Fruit fly (Drosophila melanogaster): ENCODE results near the gene Trp1.
A peak's percentile ranks its signal among the peaks of the same experiment; 100 is the strongest.

The Trp1 gene

DNA sequence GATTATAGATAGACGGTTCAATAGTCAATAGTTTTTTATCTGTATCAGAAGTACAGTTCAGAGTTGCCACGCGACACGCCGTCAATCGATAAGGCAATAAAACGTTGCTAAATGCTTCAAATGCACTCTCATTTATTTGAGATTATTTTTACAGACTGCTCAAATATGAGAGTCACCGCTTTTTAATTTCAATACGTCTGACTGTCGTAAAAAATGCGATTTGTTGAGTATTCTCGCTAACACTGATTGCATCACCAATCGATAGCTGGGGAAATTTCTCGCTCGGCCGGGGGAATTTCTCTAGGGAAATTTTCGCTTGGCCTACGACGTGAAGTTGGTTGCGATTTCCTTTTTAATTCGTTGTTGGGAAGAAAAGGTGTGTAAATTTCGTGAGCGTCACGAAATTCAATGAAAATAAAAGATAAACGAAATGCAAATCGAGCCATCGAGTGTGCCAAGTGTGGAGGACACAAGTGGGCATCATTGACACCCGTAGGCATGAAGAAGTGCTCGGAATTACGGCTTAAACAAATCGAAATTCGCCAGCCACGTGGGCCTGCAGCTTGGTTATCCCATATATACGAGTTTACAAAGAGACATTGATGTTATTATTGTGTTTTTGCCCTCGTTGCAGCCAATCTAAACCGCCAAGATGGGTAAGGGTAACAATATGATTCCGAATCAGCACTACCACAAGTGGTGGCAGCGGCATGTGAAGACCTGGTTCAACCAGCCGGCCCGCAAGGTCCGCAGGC lies 42.0 kb upstream of the Trp1 start, which contains the start of the genes Dref and RpL13 (continued):
- peak; percentile 69 for TF ChIP-seq Ptx1 (GFP tag; IDR thresholded peaks at IDR 0.05)
- TF ChIP-seq CG7928 (GFP tag; optimal IDR thresholded peaks at IDR 0.05): peak; percentile 74
- 0 out of 2 replicates have a peak, but pooled peaks have one; percentile 19 for TF ChIP-seq sisA (GFP tag; IDR thresholded peaks at IDR 0.05)
- peak; percentile 74 for TF ChIP-seq Nf-YB (GFP tag; optimal IDR thresholded peaks at IDR 0.05)
- TF ChIP-seq mld (GFP tag; IDR thresholded peaks at IDR 0.05; ENCODE audit: partially characterized antibody): no peak
- TF ChIP-seq Hr3 (GFP tag; optimal IDR thresholded peaks at IDR 0.05): peak; percentile 55
- TF ChIP-seq CG2875 (GFP tag; optimal IDR thresholded peaks at IDR 0.05): peak; percentile 91
- no peak for TF ChIP-seq cad (GFP tag; optimal IDR thresholded peaks at IDR 0.05)
- peak; percentile 59 for TF ChIP-seq CG16779 (GFP tag; IDR thresholded peaks at IDR 0.05)
- TF ChIP-seq Atf6 (GFP tag; IDR thresholded peaks at IDR 0.05): peak; percentile 84
- TF ChIP-seq CG34422 (GFP tag; IDR thresholded peaks at IDR 0.05): peak; percentile 77; the same call in 2 of the 3 replicates
- peak; percentile 91 for TF ChIP-seq gro (GFP tag; optimal IDR thresholded peaks at IDR 0.05)
- TF ChIP-seq cwo (GFP tag; optimal IDR thresholded peaks at IDR 0.05): peak; percentile 81
- peak; percentile 68 for TF ChIP-seq CG18764 (GFP tag; optimal IDR thresholded peaks at IDR 0.05)
- TF ChIP-seq Opbp (GFP tag; IDR thresholded peaks at IDR 0.05; ENCODE audit: partially characterized antibody): peak; percentile 99
- peak; percentile 75 for TF ChIP-seq ara (GFP tag; IDR thresholded peaks at IDR 0.05)
- TF ChIP-seq Bteb2 (GFP tag; optimal IDR thresholded peaks at IDR 0.05): peak; percentile 81
- peak; percentile 43 for TF ChIP-seq CG14441 (GFP tag; IDR thresholded peaks at IDR 0.05)
- peak; percentile 68 for TF ChIP-seq CG31224 (GFP tag; IDR thresholded peaks at IDR 0.05)
- peak; percentile 79 for TF ChIP-seq CG6175 (GFP tag; IDR thresholded peaks at IDR 0.05)
- TF ChIP-seq Xrp1 (GFP tag; IDR thresholded peaks at IDR 0.05): peak; percentile 58; the same call in 1 of the 2 replicates
- peak; percentile 67 for TF ChIP-seq pum (GFP tag; optimal IDR thresholded peaks at IDR 0.05)
- peak; percentile 92 for TF ChIP-seq CG18619 (GFP tag; optimal IDR thresholded peaks at IDR 0.05)
- TF ChIP-seq Bgb (GFP tag; IDR thresholded peaks at IDR 0.05; ENCODE audit: partially characterized antibody): peak; percentile 78
- TF ChIP-seq Dref (GFP tag; IDR thresholded peaks at IDR 0.05): peak; percentile 81
- TF ChIP-seq Dad (GFP tag; optimal IDR thresholded peaks at IDR 0.05): peak; percentile 85
- TF ChIP-seq dysf (GFP tag; IDR thresholded peaks at IDR 0.05): peak; percentile 73; the same call in 2 of the 3 replicates
- TF ChIP-seq CG11085 (GFP tag; IDR thresholded peaks at IDR 0.05): peak; percentile 49; the same call in 1 of the 2 replicates
- peak; percentile 71 for TF ChIP-seq dati (GFP tag; IDR thresholded peaks at IDR 0.05)
- peak; percentile 39; the same call in 2 of the 3 replicates for TF ChIP-seq B-H1 (GFP tag; IDR thresholded peaks at IDR 0.05)
- peak; percentile 94 for TF ChIP-seq BtbVII (GFP tag; optimal IDR thresholded peaks at IDR 0.05)
- TF ChIP-seq CG1024 (GFP tag; IDR thresholded peaks at IDR 0.05): peak; percentile 69
- TF ChIP-seq CG5180 (GFP tag; optimal IDR thresholded peaks at IDR 0.05): peak; percentile 83
- peak; percentile 65 for TF ChIP-seq sima (GFP tag; optimal IDR thresholded peaks at IDR 0.05)
- TF ChIP-seq CG9932 (GFP tag; IDR thresholded peaks at IDR 0.05): peak; percentile 73
- peak; percentile 74 for TF ChIP-seq Spps (tag; optimal IDR thresholded peaks at IDR 0.05)
- peak; percentile 98 for TF ChIP-seq mirr (GFP tag; optimal IDR thresholded peaks at IDR 0.05)
- TF ChIP-seq CG8944 (GFP tag; optimal IDR thresholded peaks at IDR 0.05): peak; percentile 51
- TF ChIP-seq lilli (GFP tag; optimal IDR thresholded peaks at IDR 0.05): peak; percentile 87
- TF ChIP-seq CG6254 (GFP tag; optimal IDR thresholded peaks at IDR 0.05): peak; percentile 79
- TF ChIP-seq wek (GFP tag; optimal IDR thresholded peaks at IDR 0.05): peak; percentile 91
- TF ChIP-seq CG2120 (GFP tag; optimal IDR thresholded peaks at IDR 0.05): peak; percentile 85
- TF ChIP-seq Rfx (GFP tag; IDR thresholded peaks at IDR 0.05): peak; percentile 88
- TF ChIP-seq Aef1 (GFP tag; IDR thresholded peaks at IDR 0.05): peak; percentile 47
- TF ChIP-seq CG16815 (GFP tag; optimal IDR thresholded peaks at IDR 0.05): peak; percentile 31
- TF ChIP-seq kni (GFP tag; optimal IDR thresholded peaks at IDR 0.05): peak; percentile 97
- peak; percentile 92 for TF ChIP-seq NK7.1 (GFP tag; optimal IDR thresholded peaks at IDR 0.05)
- peak; percentile 83 for TF ChIP-seq sob (GFP tag; IDR thresholded peaks at IDR 0.05)
- peak; percentile 84 for TF ChIP-seq BEAF-32 (GFP tag; optimal IDR thresholded peaks at IDR 0.05)
- TF ChIP-seq CG3847 (GFP tag; IDR thresholded peaks at IDR 0.05): peak; percentile 80
